Fruit fly (Drosophila melanogaster) whole organism, embryonic: ENCODE results near the gene Gmap.
A peak's percentile ranks its signal among the peaks of the same experiment; 100 is the strongest.

Experiments used
- C15 ChIP-seq: fragments of 200-800 bp; sonication (Bioruptor generic); IDR thresholded peaks from 3 replicates; pipeline ENCODE4 v1.3.6; 2022; ENCODE audit warnings: missing biosample characterization, missing genetic modification characterization
- CG11456 ChIP-seq: fragments of 200-800 bp; sonication (Bioruptor generic); IDR thresholded peaks from 3 replicates; pipeline ENCODE4 v1.3.6; 2022; ENCODE audit warnings: missing biosample characterization, missing genetic modification characterization
- CG12299 ChIP-seq: fragments of 200-800 bp; sonication (Bioruptor generic); optimal IDR thresholded peaks from 2 replicates; lab custom pipeline; 2018; ENCODE audit warnings: missing biosample characterization, mild to moderate bottlenecking, missing genetic modification characterization
- CG12391 ChIP-seq: fragments of 200-800 bp; sonication (Bioruptor generic); optimal IDR thresholded peaks from 3 replicates; lab custom pipeline; 2018; ENCODE audit warnings: missing biosample characterization, mild to moderate bottlenecking, missing genetic modification characterization, moderate library complexity
- CG12659 ChIP-seq: fragments of 200-800 bp; sonication (Bioruptor generic); optimal IDR thresholded peaks from 3 replicates; lab custom pipeline; 2017; ENCODE audit warnings: mild to moderate bottlenecking, missing biosample characterization, missing genetic modification reagents, missing genetic modification characterization
- CG13287 ChIP-seq: fragments of 200-800 bp; sonication (Bioruptor generic); IDR thresholded peaks from 2 replicates; pipeline ENCODE4 v1.3.6; 2022; ENCODE audit warnings: missing biosample characterization, missing genetic modification characterization; ENCODE audit not compliant: partially characterized antibody
- CG13424 ChIP-seq: fragments of 200-800 bp; sonication (Bioruptor generic); optimal IDR thresholded peaks from 2 replicates; lab custom pipeline; 2019; ENCODE audit warnings: missing biosample characterization, mild to moderate bottlenecking, missing genetic modification characterization, moderate library complexity
- CG14014 ChIP-seq: fragments of 200-800 bp; sonication (Bioruptor generic); IDR thresholded peaks from 2 replicates; pipeline ENCODE4 v1.3.6; 2022; ENCODE audit warnings: missing biosample characterization, missing genetic modification characterization
- CG15011 ChIP-seq: fragments of 200-800 bp; sonication (Bioruptor generic); optimal IDR thresholded peaks from 3 replicates; lab custom pipeline; 2018; ENCODE audit warnings: missing biosample characterization, mild to moderate bottlenecking, missing genetic modification characterization
- CG15479 ChIP-seq: fragments of 200-800 bp; sonication (Bioruptor generic); optimal IDR thresholded peaks from 3 replicates; lab custom pipeline; 2019; ENCODE audit warnings: missing biosample characterization, mild to moderate bottlenecking, missing genetic modification characterization, moderate library complexity
- CG16813 ChIP-seq: fragments of 200-800 bp; sonication (Bioruptor generic); IDR thresholded peaks from 3 replicates; pipeline ENCODE4 v1.3.6; 2022; ENCODE audit warnings: missing biosample characterization, missing genetic modification characterization; ENCODE audit not compliant: partially characterized antibody
- CG2120 ChIP-seq: fragments of 200-800 bp; sonication (Bioruptor generic); optimal IDR thresholded peaks from 3 replicates; lab custom pipeline; 2016; ENCODE audit warnings: missing biosample characterization, missing genetic modification characterization
- CG2875 ChIP-seq: fragments of 200-800 bp; sonication (Bioruptor generic); optimal IDR thresholded peaks from 2 replicates; lab custom pipeline; 2017; ENCODE audit warnings: missing biosample characterization, mild to moderate bottlenecking, missing genetic modification characterization, missing genetic modification reagents
- CG3995 ChIP-seq: fragments of 200-800 bp; sonication (Bioruptor generic); optimal IDR thresholded peaks from 3 replicates; lab custom pipeline; 2016; ENCODE audit warnings: missing biosample characterization, missing genetic modification characterization
- CG6254 ChIP-seq: fragments of 200-800 bp; sonication (Bioruptor generic); optimal IDR thresholded peaks from 3 replicates; lab custom pipeline; 2017; ENCODE audit warnings: mild to moderate bottlenecking, missing biosample characterization, missing genetic modification reagents, missing genetic modification characterization
- CG8765 ChIP-seq: fragments of 200-800 bp; sonication (Bioruptor generic); IDR thresholded peaks from 2 replicates; pipeline ENCODE4 v1.3.6; 2022; ENCODE audit warnings: missing biosample characterization, missing genetic modification characterization
- Dad ChIP-seq: fragments of 200-800 bp; sonication (Bioruptor generic); optimal IDR thresholded peaks from 3 replicates; lab custom pipeline; 2016; ENCODE audit warnings: missing biosample characterization, missing genetic modification characterization
- Dip2 ChIP-seq: fragments of 200-800 bp; sonication (Bioruptor generic); IDR thresholded peaks from 2 replicates; pipeline ENCODE4 v1.3.6; 2022; ENCODE audit warnings: missing biosample characterization, missing genetic modification characterization
- Dref ChIP-seq: fragments of 200-800 bp; sonication (Bioruptor generic); IDR thresholded peaks from 2 replicates; pipeline ENCODE4 v1.3.6; 2022; ENCODE audit warnings: missing biosample characterization, missing genetic modification characterization
- Drgx ChIP-seq: fragments of 200-800 bp; sonication (Bioruptor generic); IDR thresholded peaks from 2 replicates; pipeline ENCODE4 v1.3.6; 2022; ENCODE audit warnings: missing biosample characterization, missing genetic modification characterization
- Eip74EF ChIP-seq, 2 experiments: fragments of 200-800 bp in 1 of 2; fragments of >200 bp in 1 of 2; sonication (Bioruptor generic) in 1 of 2; optimal IDR thresholded peaks; 2 replicates each; lab custom pipeline; 2017 to 2019; ENCODE audit warnings: missing biosample characterization in 2 of 2, missing genetic modification characterization in 2 of 2, mild to moderate bottlenecking in 1 of 2, moderate library complexity in 1 of 2
- HLHmδ ChIP-seq: fragments of 200-800 bp; sonication (Bioruptor generic); optimal IDR thresholded peaks from 2 replicates; lab custom pipeline; 2018; ENCODE audit warnings: missing biosample characterization, mild to moderate bottlenecking, missing genetic modification characterization, moderate library complexity
- HmgD ChIP-seq: fragments of 200-800 bp; sonication (Bioruptor generic); optimal IDR thresholded peaks from 3 replicates; lab custom pipeline; 2016; ENCODE audit warnings: missing biosample characterization, missing genetic modification characterization
- Hr51 ChIP-seq, 2 experiments: fragments of 200-800 bp; sonication (Bioruptor generic); optimal IDR thresholded peaks; 2 replicates in 1 of 2; 3 replicates in 1 of 2; lab custom pipeline; 2016 to 2018; ENCODE audit warnings: missing biosample characterization in 2 of 2, missing genetic modification characterization in 2 of 2, mild to moderate bottlenecking in 1 of 2, moderate library complexity in 1 of 2
- Kr ChIP-seq: fragments of 200-800 bp; sonication (Bioruptor generic); optimal IDR thresholded peaks from 2 replicates; lab custom pipeline; 2017; ENCODE audit warnings: missing biosample characterization, mild to moderate bottlenecking, missing genetic modification characterization
- NC2β ChIP-seq: fragments of 200-800 bp; sonication (Bioruptor generic); optimal IDR thresholded peaks from 2 replicates; lab custom pipeline; 2016; ENCODE audit warnings: missing biosample characterization, missing genetic modification characterization
- Pdp1 ChIP-seq, 2 experiments: fragments of 200-800 bp; sonication (Bioruptor generic); optimal IDR thresholded peaks; 3 replicates each; lab custom pipeline; 2016; ENCODE audit warnings: missing biosample characterization in 2 of 2, missing genetic modification characterization in 2 of 2, mild to moderate bottlenecking in 1 of 2, moderate library complexity in 1 of 2
- Poxn ChIP-seq: fragments of 200-800 bp; sonication (Bioruptor generic); IDR thresholded peaks from 2 replicates; pipeline ENCODE4 v1.3.6; 2022; ENCODE audit warnings: missing biosample characterization, missing genetic modification characterization
- Rfx ChIP-seq: fragments of 200-800 bp; sonication (Bioruptor generic); IDR thresholded peaks from 2 replicates; pipeline ENCODE4 v1.3.6; 2022; ENCODE audit warnings: missing biosample characterization, missing genetic modification characterization
- Xbp1 ChIP-seq: fragments of 200-800 bp; sonication (Bioruptor generic); optimal IDR thresholded peaks from 3 replicates; lab custom pipeline; 2016; ENCODE audit warnings: missing biosample characterization, mild to moderate bottlenecking, missing genetic modification characterization
- crp ChIP-seq, 2 experiments: fragments of 200-800 bp; sonication (Bioruptor generic); optimal IDR thresholded peaks; 2 replicates in 1 of 2; 3 replicates in 1 of 2; lab custom pipeline; 2017; ENCODE audit warnings: missing biosample characterization in 2 of 2, missing genetic modification characterization in 2 of 2, mild to moderate bottlenecking in 1 of 2, moderate library complexity in 1 of 2
- dati ChIP-seq: fragments of 200-800 bp; sonication (Bioruptor generic); IDR thresholded peaks from 2 replicates; pipeline ENCODE4 v1.3.6; 2022; ENCODE audit warnings: missing biosample characterization, missing genetic modification characterization
- ems ChIP-seq: fragments of 200-800 bp; sonication (Bioruptor generic); optimal IDR thresholded peaks from 3 replicates; lab custom pipeline; 2016; ENCODE audit warnings: missing biosample characterization, missing genetic modification characterization
- gcm2 ChIP-seq: fragments of 200-800 bp; sonication (Bioruptor generic); optimal IDR thresholded peaks from 2 replicates; lab custom pipeline; 2016; ENCODE audit warnings: missing biosample characterization, missing genetic modification characterization
- grau ChIP-seq: fragments of 200-800 bp; optimal IDR thresholded peaks from 3 replicates; lab custom pipeline; 2019; ENCODE audit warnings: missing biosample characterization, mild to moderate bottlenecking, missing genetic modification characterization, moderate library complexity
- gro ChIP-seq: fragments of 200-800 bp; sonication (Bioruptor generic); optimal IDR thresholded peaks from 2 replicates; lab custom pipeline; 2016; ENCODE audit warnings: missing biosample characterization, missing genetic modification characterization
- hbn ChIP-seq: fragments of 200-800 bp; sonication (Bioruptor generic); IDR thresholded peaks from 2 replicates; pipeline ENCODE4 v1.3.6; 2022; ENCODE audit warnings: missing biosample characterization, missing genetic modification characterization; ENCODE audit not compliant: partially characterized antibody
- lab ChIP-seq: fragments of 200-800 bp; sonication (Bioruptor generic); optimal IDR thresholded peaks from 3 replicates; lab custom pipeline; 2017; ENCODE audit warnings: missing biosample characterization, missing genetic modification characterization, mild to moderate bottlenecking, moderate library complexity, missing genetic modification reagents
- odd ChIP-seq: fragments of 200-800 bp; sonication (Bioruptor generic); optimal IDR thresholded peaks from 2 replicates; lab custom pipeline; 2017; ENCODE audit warnings: missing biosample characterization, mild to moderate bottlenecking, missing genetic modification characterization
- pb ChIP-seq: fragments of 200-800 bp; sonication (Bioruptor generic); optimal IDR thresholded peaks from 3 replicates; lab custom pipeline; 2016; ENCODE audit warnings: missing biosample characterization, missing genetic modification characterization
- prd ChIP-seq, 3 experiments: fragments of >200 bp in 2 of 3; fragments of 200-800 bp in 1 of 3; sonication (Bioruptor generic) in 1 of 3; optimal IDR thresholded peaks in 2 of 3; IDR thresholded peaks in 1 of 3; 2 replicates in 2 of 3; 3 replicates in 1 of 3; pipeline versions ENCODE4 v1.3.6 to Lab custom; 2017 to 2022; ENCODE audit warnings: missing biosample characterization in 1 of 3, missing genetic modification characterization in 1 of 3
- pum ChIP-seq: fragments of 200-800 bp; sonication (Bioruptor generic); optimal IDR thresholded peaks from 2 replicates; lab custom pipeline; 2016; ENCODE audit warnings: missing biosample characterization, missing genetic modification characterization
- sens ChIP-seq: fragments of 200-800 bp; sonication (Bioruptor generic); peaks from one replicate; lab custom pipeline; 2016; ENCODE audit warnings: missing biosample characterization, missing genetic modification characterization
- sim ChIP-seq: fragments of 200-800 bp; sonication (Bioruptor generic); IDR thresholded peaks from 2 replicates; pipeline ENCODE4 v1.3.6; 2022; ENCODE audit warnings: missing biosample characterization, missing genetic modification characterization
- slbo ChIP-seq: fragments of 200-800 bp; sonication (Bioruptor generic); IDR thresholded peaks from 2 replicates; pipeline ENCODE4 v1.3.6; 2022; ENCODE audit warnings: missing biosample characterization, missing genetic modification characterization
- sr ChIP-seq: fragments of 200-800 bp; sonication (Bioruptor generic); IDR thresholded peaks from 3 replicates; pipeline ENCODE4 v1.3.6; 2022; ENCODE audit warnings: missing biosample characterization, missing genetic modification characterization
- trem ChIP-seq: fragments of 200-800 bp; optimal IDR thresholded peaks from 3 replicates; lab custom pipeline; 2019; ENCODE audit warnings: missing biosample characterization, mild to moderate bottlenecking, missing genetic modification characterization, moderate library complexity

Gmap gene

DNA sequence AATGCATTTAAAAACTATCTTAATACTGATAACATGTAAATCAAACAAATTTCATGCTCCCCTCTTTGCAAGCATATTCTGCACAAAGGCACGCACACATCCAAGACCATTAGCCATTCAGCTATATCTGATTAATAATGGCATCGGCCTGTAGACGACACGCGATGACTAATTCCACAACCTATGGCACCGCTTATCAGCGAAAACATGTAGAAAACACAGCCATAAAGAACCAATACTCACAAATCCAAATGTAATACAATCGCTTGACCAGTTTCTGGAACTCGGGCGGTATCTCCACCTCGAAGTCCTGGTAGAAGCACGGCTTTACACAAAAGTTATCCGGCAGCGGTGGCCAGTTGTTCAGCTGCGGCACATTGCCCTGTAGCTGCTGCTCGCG is 38.6 kb upstream of the Gmap start:
- TF ChIP-seq CG6254 (GFP tag; lab: Kevin White, UChicago) (no peak), CG3995 (GFP tag; lab: Kevin White, UChicago) (no peak), CG15011 (GFP tag; lab: Kevin White, UChicago) (no peak), CG8765 (GFP tag; lab: Robert Waterston, UW) (no peak), NC2β (GFP tag; lab: Kevin White, UChicago) (no peak), hbn (GFP tag; lab: Robert Waterston, UW) (no peak), CG11456 (no peak), lab (GFP tag; lab: Kevin White, UChicago) (no peak), gro (no peak), CG15479 (no peak), Dref (GFP tag; lab: Robert Waterston, UW) (no peak), sim (GFP tag; lab: Robert Waterston, UW) (no peak), Rfx (GFP tag; lab: Robert Waterston, UW) (no peak)

DNA sequence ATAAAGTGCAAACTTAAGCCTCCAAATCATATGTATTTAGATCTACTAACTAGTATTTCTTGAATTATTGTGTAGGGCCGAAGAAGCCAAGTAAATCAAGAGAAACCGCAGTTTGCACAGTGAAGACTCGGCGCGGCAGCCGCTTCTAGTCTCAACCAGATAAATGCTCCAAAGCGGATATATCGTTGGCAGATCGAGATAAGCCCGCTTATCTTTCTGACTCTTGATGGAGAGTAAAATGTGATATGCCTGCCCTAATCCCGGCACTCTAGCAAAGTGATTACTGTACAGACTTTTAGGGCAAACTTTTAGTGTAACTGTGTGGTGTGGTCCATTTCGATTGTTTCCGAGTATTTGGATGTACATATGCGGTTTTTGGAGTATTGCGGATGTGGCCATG is 37.9 kb upstream of the Gmap start:
- TF ChIP-seq HLHmδ (GFP tag; lab: Kevin White, UChicago) = no peak
- no peak for TF ChIP-seq Dad
- no peak for TF ChIP-seq ems (GFP tag; lab: Kevin White, UChicago)
- no peak for TF ChIP-seq Poxn
- no peak for TF ChIP-seq CG2875 (GFP tag; lab: Kevin White, UChicago)
- no peak for TF ChIP-seq HmgD (GFP tag; lab: Kevin White, UChicago)
- no peak for TF ChIP-seq pum (GFP tag; lab: Kevin White, UChicago)
- no peak for TF ChIP-seq C15 (GFP tag; lab: Robert Waterston, UW)
- TF ChIP-seq CG2120 (GFP tag; lab: Kevin White, UChicago) = peak; percentile 22
- no peak for TF ChIP-seq Eip74EF (GFP tag; optimal IDR thresholded peaks at IDR 0.05; lab: Kevin White, UChicago)
- no peak for TF ChIP-seq sr
- TF ChIP-seq pb (GFP tag; lab: Kevin White, UChicago) = no peak
- TF ChIP-seq dati (GFP tag; lab: Robert Waterston, UW) = no peak
- TF ChIP-seq sens (GFP tag; lab: Kevin White, UChicago) = no peak
- no peak for TF ChIP-seq Hr51 (GFP tag; optimal IDR thresholded peaks at IDR 0.05; lab: Kevin White, UChicago)
- TF ChIP-seq Drgx (GFP tag; lab: Robert Waterston, UW) = 0 out of 2 replicates have a peak, but pooled peaks have one; percentile 17
- no peak for TF ChIP-seq odd (GFP tag; lab: Kevin White, UChicago)
- no peak for TF ChIP-seq CG13287 (GFP tag; lab: Robert Waterston, UW)
- TF ChIP-seq CG16813 (GFP tag; lab: Robert Waterston, UW) = no peak
- TF ChIP-seq grau (tag; lab: Kevin White, UChicago) = peak; percentile 54
- peak; percentile 53 for TF ChIP-seq slbo
- TF ChIP-seq CG12299 (tag; lab: Kevin White, UChicago) = no peak
- TF ChIP-seq, all 482 proteins: peak for 4

DNA sequence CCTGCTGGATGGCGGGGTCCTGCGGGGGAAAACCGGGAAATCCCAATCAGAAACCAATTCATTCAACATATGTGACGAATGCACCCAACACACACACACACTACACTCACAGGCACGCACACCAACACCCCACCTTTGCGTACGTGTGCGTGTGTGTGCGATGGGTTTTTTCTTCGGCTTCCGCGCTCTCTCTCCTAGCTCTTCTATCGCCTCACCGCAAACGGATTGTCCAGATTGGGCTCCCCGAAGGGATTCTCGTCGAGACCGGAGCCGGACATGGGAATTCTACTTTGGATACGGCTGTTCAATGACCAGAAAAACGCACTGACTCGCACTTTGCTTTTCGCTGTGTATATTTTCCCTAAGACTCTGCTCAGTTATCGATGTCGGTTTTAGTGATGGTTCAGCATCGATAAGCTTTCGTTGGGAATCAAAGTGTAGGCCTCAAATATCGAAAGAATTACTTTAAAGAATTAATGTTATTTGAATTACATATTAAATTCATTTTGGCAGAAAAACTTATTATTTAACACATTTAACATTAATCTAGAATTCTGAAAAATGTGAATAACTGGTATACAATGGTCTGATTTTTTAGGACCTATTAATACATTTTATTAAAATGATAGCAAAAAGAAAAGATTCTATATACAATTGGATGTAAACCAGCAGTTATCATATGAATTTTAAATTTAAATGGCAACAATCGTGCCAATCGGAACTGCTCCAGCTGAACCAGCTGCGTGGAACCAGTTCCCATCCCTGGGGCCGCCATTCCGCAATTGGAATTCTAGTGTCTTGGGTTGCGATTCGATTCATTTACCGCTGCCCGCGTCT is 37.0 kb upstream of the Gmap start, which contains the start of the genes Scamp and Ahcy:
Gene Scamp (minus strand): TSS at position 394 of the 837 bp plus-strand sequence.
Gene Ahcy (plus strand): TSS at position 772 of the 837 bp plus-strand sequence.
- TF ChIP-seq CG12659 (GFP tag; lab: Kevin White, UChicago) = peak; percentile 55
- peak; percentile 16 for TF ChIP-seq Xbp1 (GFP tag; lab: Kevin White, UChicago)
- TF ChIP-seq CG13424 (tag; lab: Kevin White, UChicago) = peak; percentile 5
- no peak for TF ChIP-seq prd (optimal IDR thresholded peaks at IDR 0.05; lab: Kevin White, UChicago)
- no peak for TF ChIP-seq prd (GFP tag; IDR thresholded peaks at IDR 0.05; lab: Robert Waterston, UW)
- no peak for TF ChIP-seq Pdp1 (GFP tag; optimal IDR thresholded peaks at IDR 0.05; lab: Kevin White, UChicago)
- TF ChIP-seq gcm2 (GFP tag; lab: Kevin White, UChicago) = no peak
- no peak for TF ChIP-seq CG14014 (GFP tag; lab: Robert Waterston, UW)
- no peak for TF ChIP-seq Kr
- no peak for TF ChIP-seq Dip2 (GFP tag; lab: Robert Waterston, UW)
- peak; percentile 21 for TF ChIP-seq trem (tag; lab: Kevin White, UChicago)
- peak; percentile 43 for TF ChIP-seq CG12391 (tag; lab: Kevin White, UChicago)
- TF ChIP-seq crp (GFP tag; optimal IDR thresholded peaks at IDR 0.05; lab: Kevin White, UChicago) = peak in 1 of 2 experiments; percentile 15
